Fruit fly (Drosophila melanogaster) whole organism, prepupa: ENCODE measurements around the gene CG13794.
A peak's percentile ranks its signal among the peaks of the same experiment; 100 is the strongest.

Experiments used
- Blimp-1 ChIP-seq: fragments of 200-800 bp; sonication (Bioruptor generic); optimal IDR thresholded peaks from 3 replicates; lab custom pipeline; 2017; ENCODE audit warnings: missing biosample characterization, missing genetic modification characterization, mild to moderate bottlenecking, moderate library complexity, missing genetic modification reagents
- CG10631 ChIP-seq: fragments of 200-800 bp; sonication (Bioruptor generic); optimal IDR thresholded peaks from 2 replicates; lab custom pipeline; 2016; ENCODE audit warnings: missing biosample characterization, missing genetic modification characterization
- CG10669 ChIP-seq: fragments of 200-800 bp; sonication (Bioruptor generic); optimal IDR thresholded peaks from 3 replicates; lab custom pipeline; 2018; ENCODE audit warnings: missing biosample characterization, mild to moderate bottlenecking, missing genetic modification characterization, moderate library complexity
- CG11762 ChIP-seq: fragments of 200-800 bp; sonication (Bioruptor generic); optimal IDR thresholded peaks from 3 replicates; lab custom pipeline; 2016; ENCODE audit warnings: missing biosample characterization, missing genetic modification characterization; ENCODE audit not compliant: insufficient read depth
- CG11902 ChIP-seq: fragments of 200-800 bp; sonication (Bioruptor generic); optimal IDR thresholded peaks from 3 replicates; lab custom pipeline; 2016; ENCODE audit warnings: missing biosample characterization, missing genetic modification characterization
- CG15336 ChIP-seq: fragments of 200-800 bp; sonication (Bioruptor generic); IDR thresholded peaks from 2 replicates; pipeline ENCODE4 v1.3.6; 2022; ENCODE audit warnings: missing biosample characterization, missing genetic modification characterization
- CG3032 ChIP-seq: fragments of 200-800 bp; optimal IDR thresholded peaks from 2 replicates; lab custom pipeline; 2019; ENCODE audit warnings: missing biosample characterization, mild to moderate bottlenecking, missing genetic modification characterization, moderate library complexity
- CG31627 ChIP-seq: fragments of 200-800 bp; sonication (Bioruptor generic); optimal IDR thresholded peaks from 3 replicates; lab custom pipeline; 2016; ENCODE audit warnings: missing biosample characterization, missing genetic modification characterization
- CG34406 ChIP-seq: fragments of 200-800 bp; sonication (Bioruptor generic); optimal IDR thresholded peaks from 3 replicates; lab custom pipeline; 2016; ENCODE audit warnings: missing biosample characterization, missing genetic modification characterization
- CG3919 ChIP-seq: fragments of 200-800 bp; sonication (Bioruptor generic); optimal IDR thresholded peaks from 3 replicates; lab custom pipeline; 2016; ENCODE audit warnings: missing biosample characterization, missing genetic modification characterization
- CG4318 ChIP-seq: fragments of 200-800 bp; sonication (Bioruptor generic); optimal IDR thresholded peaks from 3 replicates; lab custom pipeline; 2017; ENCODE audit warnings: missing biosample characterization, mild to moderate bottlenecking, missing genetic modification characterization
- CG6163 ChIP-seq: fragments of 200-800 bp; sonication (Bioruptor generic); IDR thresholded peaks from 3 replicates; pipeline ENCODE4 v1.3.6; 2022; ENCODE audit warnings: missing biosample characterization, missing genetic modification characterization
- CG6808 ChIP-seq: fragments of 200-800 bp; sonication (Bioruptor generic); optimal IDR thresholded peaks from 3 replicates; lab custom pipeline; 2017; ENCODE audit warnings: missing biosample characterization, missing genetic modification characterization, mild to moderate bottlenecking, moderate library complexity, missing genetic modification reagents
- CG6854 ChIP-seq: fragments of 200-800 bp; sonication (Bioruptor generic); optimal IDR thresholded peaks from 2 replicates; lab custom pipeline; 2017; ENCODE audit warnings: missing biosample characterization, mild to moderate bottlenecking, missing genetic modification characterization
- CG8119 ChIP-seq: fragments of 200-800 bp; sonication (Bioruptor generic); IDR thresholded peaks from 3 replicates; pipeline ENCODE4 v1.3.6; 2022; ENCODE audit warnings: missing biosample characterization, missing genetic modification characterization
- CG9139 ChIP-seq: fragments of 200-800 bp; sonication (Bioruptor generic); optimal IDR thresholded peaks from 3 replicates; lab custom pipeline; 2017; ENCODE audit warnings: missing biosample characterization, mild to moderate bottlenecking, missing genetic modification characterization
- Ets21C ChIP-seq: fragments of 200-800 bp; sonication (Bioruptor generic); optimal IDR thresholded peaks from 3 replicates; lab custom pipeline; 2016; ENCODE audit warnings: missing biosample characterization, missing genetic modification characterization
- Gug ChIP-seq: fragments of 200-800 bp; sonication (Bioruptor generic); IDR thresholded peaks from 2 replicates; pipeline ENCODE4 v1.3.6; 2022; ENCODE audit warnings: missing biosample characterization, missing genetic modification characterization
- Hr38 ChIP-seq: sonication (Bioruptor generic); optimal IDR thresholded peaks from 2 replicates; lab custom pipeline; 2016; ENCODE audit warnings: missing biosample characterization, missing genetic modification characterization
- Hr39 ChIP-seq: fragments of 200-800 bp; sonication (Bioruptor generic); optimal IDR thresholded peaks from 2 replicates; lab custom pipeline; 2016; ENCODE audit warnings: missing biosample characterization, missing genetic modification characterization
- Hr4 ChIP-seq: fragments of 200-800 bp; sonication (Bioruptor generic); optimal IDR thresholded peaks from 3 replicates; lab custom pipeline; 2016; ENCODE audit warnings: missing biosample characterization, missing genetic modification characterization
- OdsH ChIP-seq: fragments of 200-800 bp; sonication (Bioruptor generic); optimal IDR thresholded peaks from 3 replicates; lab custom pipeline; 2016; ENCODE audit warnings: missing biosample characterization, missing genetic modification characterization
- Smox ChIP-seq: fragments of 200-800 bp; sonication (Bioruptor generic); optimal IDR thresholded peaks from 3 replicates; lab custom pipeline; 2016; ENCODE audit warnings: missing biosample characterization, missing genetic modification characterization
- Sox102F ChIP-seq: fragments of 200-800 bp; sonication (Bioruptor generic); optimal IDR thresholded peaks from 2 replicates; lab custom pipeline; 2016; ENCODE audit warnings: missing biosample characterization, mild to moderate bottlenecking, missing genetic modification characterization
- Sox14 ChIP-seq: fragments of 200-800 bp; sonication (Bioruptor generic); optimal IDR thresholded peaks from 3 replicates; lab custom pipeline; 2016; ENCODE audit warnings: missing biosample characterization, missing genetic modification characterization
- Sox15 ChIP-seq: fragments of 200-800 bp; sonication (Bioruptor generic); optimal IDR thresholded peaks from 3 replicates; lab custom pipeline; 2016; ENCODE audit warnings: missing biosample characterization, missing genetic modification characterization
- achi ChIP-seq: fragments of 200-800 bp; sonication (Bioruptor generic); optimal IDR thresholded peaks from 3 replicates; lab custom pipeline; 2016; ENCODE audit warnings: missing biosample characterization, missing genetic modification characterization
- cyc ChIP-seq: fragments of 200-800 bp; sonication (Bioruptor generic); optimal IDR thresholded peaks from 3 replicates; lab custom pipeline; 2016; ENCODE audit warnings: missing biosample characterization, missing genetic modification characterization
- dac ChIP-seq: fragments of 200-800 bp; sonication (Bioruptor generic); optimal IDR thresholded peaks from 2 replicates; lab custom pipeline; 2017; ENCODE audit warnings: missing biosample characterization, mild to moderate bottlenecking, missing genetic modification characterization
- dsx ChIP-seq: fragments of 200-800 bp; optimal IDR thresholded peaks from 3 replicates; lab custom pipeline; 2019; ENCODE audit warnings: missing biosample characterization, mild to moderate bottlenecking, missing genetic modification characterization, moderate library complexity; ENCODE audit not compliant: poor library complexity, severe bottlenecking
- eg ChIP-seq: fragments of 200-800 bp; sonication (Bioruptor generic); IDR thresholded peaks from 3 replicates; pipeline ENCODE4 v1.3.6; 2022; ENCODE audit warnings: missing biosample characterization, missing genetic modification characterization
- esn ChIP-seq: fragments of 200-800 bp; sonication (Bioruptor generic); optimal IDR thresholded peaks from 2 replicates; lab custom pipeline; 2016; ENCODE audit warnings: missing biosample characterization, mild to moderate bottlenecking, missing genetic modification characterization, moderate library complexity
- lz ChIP-seq: fragments of 200-800 bp; sonication (Bioruptor generic); optimal IDR thresholded peaks from 3 replicates; lab custom pipeline; 2016; ENCODE audit warnings: missing biosample characterization, missing genetic modification characterization
- svp ChIP-seq: fragments of 200-800 bp; sonication (Bioruptor generic); peaks from one replicate; lab custom pipeline; 2016; ENCODE audit warnings: missing biosample characterization, missing genetic modification characterization
- vri ChIP-seq: fragments of 200-800 bp; sonication (Bioruptor generic); optimal IDR thresholded peaks from 3 replicates; lab custom pipeline; 2016; ENCODE audit warnings: missing biosample characterization, mild to moderate bottlenecking, missing genetic modification characterization

Gene CG13794

DNA sequence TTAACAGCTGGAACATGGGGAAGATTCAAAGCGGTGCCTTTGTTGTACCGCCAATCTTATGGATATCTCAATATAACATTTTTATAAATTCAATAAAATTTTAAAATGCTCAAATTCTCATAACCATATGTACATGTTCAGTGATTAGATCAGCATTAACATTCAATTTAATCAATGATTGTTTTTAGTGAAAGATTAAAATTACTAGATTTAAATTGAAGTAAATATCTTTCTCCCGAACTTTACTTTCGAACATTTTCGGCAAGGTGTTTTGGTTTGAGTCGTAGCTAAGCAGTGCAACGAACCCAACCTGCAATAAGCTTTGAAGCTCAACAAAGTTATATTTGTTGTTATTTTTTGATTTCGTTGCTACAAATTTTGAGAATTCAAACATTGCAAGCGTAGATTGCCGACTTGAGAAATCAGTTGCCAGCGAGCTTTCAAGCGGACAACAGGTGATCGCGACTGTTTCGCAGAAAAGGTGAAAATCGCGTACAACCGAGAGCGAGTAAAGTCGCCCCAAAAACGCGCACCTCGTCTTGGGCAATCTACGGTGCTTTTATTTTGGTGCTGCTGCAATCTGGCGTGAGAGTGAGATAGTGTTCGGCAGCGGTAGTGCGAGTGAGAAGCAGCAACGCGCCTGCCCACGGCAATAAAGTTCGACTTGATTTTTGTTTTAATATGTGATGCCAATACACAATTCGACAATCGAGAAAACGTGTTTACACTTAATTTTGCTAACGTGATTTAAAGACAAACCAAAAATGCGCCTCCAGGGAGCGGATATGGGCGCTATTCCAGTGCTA lies 20.0 kb downstream of the CG13794 start, which contains the start of gene Tep3 (continued):
- TF ChIP-seq Gug (GFP tag; lab: Robert Waterston, UW) (no peak), Hr39 (peak; percentile 48), CG11762 (GFP tag; lab: Kevin White, UChicago) (no peak), Sox102F (GFP tag; lab: Kevin White, UChicago) (no peak), OdsH (GFP tag; lab: Kevin White, UChicago) (peak; percentile 16), CG31627 (GFP tag; lab: Kevin White, UChicago) (peak; percentile 43), dsx (GFP tag; lab: Kevin White, UChicago) (peak; percentile 75), CG15336 (peak; percentile 35; the same call in 1 of the 2 replicates), Smox (GFP tag; lab: Kevin White, UChicago) (peak; percentile 53), cyc (peak; percentile 51), CG3032 (peak; percentile 98), lz (GFP tag; lab: Kevin White, UChicago) (peak; percentile 33), Ets21C (GFP tag; lab: Kevin White, UChicago) (peak; percentile 46), CG6854 (GFP tag; lab: Kevin White, UChicago) (peak; percentile 85), CG10669 (GFP tag; lab: Kevin White, UChicago) (peak; percentile 51), CG11902 (GFP tag; lab: Kevin White, UChicago) (peak; percentile 16), achi (GFP tag; lab: Kevin White, UChicago) (peak; percentile 5), CG9139 (GFP tag; lab: Kevin White, UChicago) (peak; percentile 10), Blimp-1 (GFP tag; lab: Kevin White, UChicago) (no peak)

dm6 chr2L:7701417-7701816 lies 21.2 kb downstream of the CG13794 start, which contains the start of gene Tep2:
Gene Tep2, minus strand, starts transcription at chr2L:7701601.
- TF ChIP-seq dsx (GFP tag; lab: Kevin White, UChicago), result peak; percentile 27
- TF ChIP-seq CG10631 (GFP tag; lab: Kevin White, UChicago), result no peak
- TF ChIP-seq CG3919, result no peak
- no peak for TF ChIP-seq Ets21C (GFP tag; lab: Kevin White, UChicago)
- TF ChIP-seq Sox15 (GFP tag; lab: Kevin White, UChicago), result no peak
- no peak for TF ChIP-seq CG6854 (GFP tag; lab: Kevin White, UChicago)
- no peak for TF ChIP-seq vri
- TF ChIP-seq svp (GFP tag; lab: Kevin White, UChicago), result peak; percentile 97
- TF ChIP-seq esn, result peak; percentile 25
- no peak for TF ChIP-seq CG8119 (GFP tag; lab: Robert Waterston, UW)
- no peak for TF ChIP-seq dac
- no peak for TF ChIP-seq Hr38 (GFP tag; lab: Kevin White, UChicago)
- no peak for TF ChIP-seq CG4318
- TF ChIP-seq Sox14 (GFP tag; lab: Kevin White, UChicago), result peak; percentile 80
- no peak for TF ChIP-seq Hr4 (GFP tag; lab: Kevin White, UChicago)
- TF ChIP-seq CG6808 (GFP tag; lab: Kevin White, UChicago), result no peak
- TF ChIP-seq Sox102F (GFP tag; lab: Kevin White, UChicago), result peak; percentile 48
- TF ChIP-seq CG15336, result no peak
- no peak for TF ChIP-seq CG34406
- peak; percentile 6 for TF ChIP-seq CG9139 (GFP tag; lab: Kevin White, UChicago)
- TF ChIP-seq CG6163 (GFP tag; lab: Robert Waterston, UW), result peak; percentile 49; the same call in 1 of the 3 replicates
- TF ChIP-seq, all 60 proteins: peak for 7

- TF ChIP-seq dsx (GFP tag; lab: Kevin White, UChicago) (no peak), eg (GFP tag; lab: Robert Waterston, UW) (no peak), Ets21C (GFP tag; lab: Kevin White, UChicago) (no peak), svp (GFP tag; lab: Kevin White, UChicago) (peak; percentile 43)
Observed at dm6 chr2L:7692583-7693080, 30.0 kb downstream of the CG13794 start, which contains the start of the genes CG7025 and CG43235. Gene CG7025, minus strand, starts transcription at chr2L:7692683. Gene CG43235, plus strand, starts transcription at chr2L:7693030.
